Worm (Caenorhabditis elegans): ENCODE results near the gene tig-3.
A peak's percentile ranks its signal among the peaks of the same experiment; 100 is the strongest.

Gene tig-3

DNA sequence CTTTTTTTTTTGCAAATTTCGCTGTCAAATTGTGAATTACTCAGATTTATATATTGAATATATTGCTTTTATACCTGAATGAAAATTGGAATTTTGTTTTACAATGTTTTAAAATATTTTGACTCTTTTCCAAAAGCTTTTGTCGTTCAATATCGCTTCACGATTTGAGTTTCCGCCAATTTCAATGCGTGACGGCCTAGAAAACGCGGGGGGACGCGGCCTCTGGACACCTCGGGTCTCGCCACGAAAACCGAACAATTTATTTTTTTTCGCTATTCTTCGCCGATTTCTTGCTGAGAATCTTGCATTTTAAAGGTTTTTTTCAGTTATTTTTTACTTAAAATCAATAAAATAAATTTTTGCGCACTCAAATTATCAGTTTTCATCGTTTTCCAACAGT, 18.9 kb downstream of the tig-3 start, which contains the start of gene Y46E12BL.2 (continued):
- TF ChIP-seq ceh-82 (tag; optimal IDR thresholded peaks at IDR 0.05) (no peak), ceh-28 (tag; optimal IDR thresholded peaks at IDR 0.05) (peak; percentile 34), R02D3.7 (tag; optimal IDR thresholded peaks at IDR 0.05) (peak; percentile 51), zag-1 (tag; optimal IDR thresholded peaks at IDR 0.05) (no peak), lin-39 (tag; optimal IDR thresholded peaks at IDR 0.05) (peak; percentile 86), skn-1 (tag; optimal IDR thresholded peaks at IDR 0.05) (no peak), fos-1 (tag; optimal IDR thresholded peaks at IDR 0.05) (no peak), ZK546.5 (tag; optimal IDR thresholded peaks at IDR 0.05) (no peak), elt-2 (tag; optimal IDR thresholded peaks at IDR 0.05) (peak; percentile 28), ztf-4 (tag; optimal IDR thresholded peaks at IDR 0.05) (no peak), nhr-77 (tag; optimal IDR thresholded peaks at IDR 0.05) (no peak), snpc-4 (tag; optimal IDR thresholded peaks at IDR 0.05) (peak; percentile 67)

DNA sequence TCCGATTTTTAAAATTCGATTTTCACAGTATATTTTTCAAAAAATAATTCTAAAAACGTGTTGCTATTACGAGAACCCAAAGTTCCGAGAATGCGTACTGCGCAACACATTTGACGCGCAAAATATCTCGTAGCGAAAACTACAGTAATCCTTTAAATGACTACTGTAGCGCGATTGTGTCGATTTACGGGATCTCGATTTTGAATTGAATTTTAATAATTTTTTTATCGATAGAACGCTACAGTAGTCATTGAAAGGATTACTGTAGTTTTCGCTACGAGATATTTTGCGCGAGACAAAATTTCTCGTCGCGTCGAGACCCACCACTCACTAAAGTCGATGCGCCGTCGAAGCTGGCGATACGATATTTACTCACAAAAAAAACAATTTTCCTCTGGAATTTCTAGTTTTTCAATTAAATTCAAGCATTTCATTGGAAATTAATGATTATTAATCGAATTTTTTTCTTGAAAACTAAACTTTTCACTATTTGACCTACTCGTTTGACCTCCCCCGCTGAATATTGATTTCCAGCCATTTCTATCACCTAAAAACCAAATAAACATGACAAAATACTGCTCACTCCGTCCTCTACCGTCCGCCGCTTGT, 21.7 kb downstream of the tig-3 start, which contains the start of gene spsb-2:
Gene spsb-2, plus strand, starts transcription at position 559 of the 609 bp plus-strand sequence.
- TF ChIP-seq elt-3 (tag; optimal IDR thresholded peaks at IDR 0.05) (no peak), lin-15B (tag; optimal IDR thresholded peaks at IDR 0.05) (no peak), ztf-11 (tag; optimal IDR thresholded peaks at IDR 0.05) (no peak), jun-1 (tag; optimal IDR thresholded peaks at IDR 0.05) (no peak), hmg-11 (tag; optimal IDR thresholded peaks at IDR 0.05) (no peak), nhr-28 (tag; optimal IDR thresholded peaks at IDR 0.05) (no peak), nhr-67 (tag; optimal IDR thresholded peaks at IDR 0.05) (no peak), snpc-4 (tag; optimal IDR thresholded peaks at IDR 0.05) (no peak), pha-4 (tag; optimal IDR thresholded peaks at IDR 0.05) (no peak), lin-39 (tag; optimal IDR thresholded peaks at IDR 0.05) (no peak), daf-12 (tag; optimal IDR thresholded peaks at IDR 0.05) (no peak), R02D3.7 (tag; optimal IDR thresholded peaks at IDR 0.05) (no peak), mml-1 (tag; optimal IDR thresholded peaks at IDR 0.05) (no peak), nhr-12 (tag; optimal IDR thresholded peaks at IDR 0.05) (no peak), skn-1 (tag; optimal IDR thresholded peaks at IDR 0.05) (no peak)

DNA sequence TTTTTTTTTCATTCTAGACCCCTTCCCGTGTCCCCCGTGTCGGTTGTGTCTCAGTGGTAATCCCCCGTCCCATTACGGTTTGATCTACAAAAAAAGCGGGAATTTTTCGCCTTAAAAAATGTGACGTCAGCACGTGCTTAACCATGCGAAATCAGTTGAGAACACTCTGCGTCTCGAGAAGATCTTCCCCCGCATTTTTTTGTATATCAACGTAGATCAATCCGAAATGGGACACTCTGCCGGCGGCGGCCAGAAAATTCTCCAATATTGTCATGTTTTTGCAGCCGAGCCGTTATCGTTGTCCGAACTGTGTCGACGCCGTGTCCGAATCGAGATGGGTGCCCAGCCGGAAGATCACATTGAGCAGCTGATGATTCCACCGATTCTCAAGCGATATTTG, 23.6 kb downstream of the tig-3 start:
- TF ChIP-seq nhr-67 (tag; optimal IDR thresholded peaks at IDR 0.05) (no peak), unc-62 (GFP tag; optimal IDR thresholded peaks at IDR 0.05) (no peak), daf-12 (tag; optimal IDR thresholded peaks at IDR 0.05) (no peak), R02D3.7 (tag; optimal IDR thresholded peaks at IDR 0.05) (no peak), pha-4 (tag; optimal IDR thresholded peaks at IDR 0.05) (no peak), lin-15B (tag; optimal IDR thresholded peaks at IDR 0.05) (no peak), skn-1 (tag; optimal IDR thresholded peaks at IDR 0.05) (no peak), snpc-4 (tag; optimal IDR thresholded peaks at IDR 0.05) (no peak), elt-1 (tag; optimal IDR thresholded peaks at IDR 0.05) (no peak), nhr-77 (tag; optimal IDR thresholded peaks at IDR 0.05) (no peak), ceh-16 (tag; optimal IDR thresholded peaks at IDR 0.05) (no peak), nhr-12 (tag; optimal IDR thresholded peaks at IDR 0.05) (no peak), nhr-76 (tag; optimal IDR thresholded peaks at IDR 0.05) (no peak), eor-1 (tag; optimal IDR thresholded peaks at IDR 0.05) (no peak)

DNA sequence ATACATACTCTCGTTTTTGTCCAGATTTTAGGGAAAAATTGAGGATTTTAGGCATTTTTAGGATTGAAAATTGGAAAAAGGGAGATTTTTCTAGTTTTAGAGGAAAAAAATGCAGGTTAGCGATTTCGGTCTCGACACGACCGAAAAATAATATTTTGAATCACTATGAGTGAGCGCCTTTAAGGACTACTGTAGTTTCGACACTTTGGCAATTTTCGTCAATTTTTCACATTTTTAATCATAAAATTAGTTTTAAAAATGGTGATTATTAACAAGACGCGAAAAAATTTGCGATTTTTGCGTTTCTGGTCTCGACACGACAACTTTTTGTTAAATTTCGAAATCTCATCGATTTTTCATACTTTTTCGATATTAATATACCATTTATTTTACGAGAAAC, 24.8 kb downstream of the tig-3 start:
- TF ChIP-seq ztf-11 (tag; optimal IDR thresholded peaks at IDR 0.05), result no peak
- TF ChIP-seq eor-1 (tag; optimal IDR thresholded peaks at IDR 0.05), result no peak
- no peak for TF ChIP-seq snpc-4 (tag; optimal IDR thresholded peaks at IDR 0.05)
- no peak for TF ChIP-seq nhr-237 (tag; optimal IDR thresholded peaks at IDR 0.05)
- TF ChIP-seq sea-2 (GFP tag; optimal IDR thresholded peaks at IDR 0.05), result no peak
- TF ChIP-seq mml-1 (tag; optimal IDR thresholded peaks at IDR 0.05), result no peak
- TF ChIP-seq lin-39 (tag; optimal IDR thresholded peaks at IDR 0.05), result no peak
- TF ChIP-seq nhr-25 (tag; optimal IDR thresholded peaks at IDR 0.05), result no peak
- TF ChIP-seq jun-1 (tag; optimal IDR thresholded peaks at IDR 0.05), result no peak
- no peak for TF ChIP-seq mdl-1 (tag; optimal IDR thresholded peaks at IDR 0.05)
- TF ChIP-seq lsy-12 (tag; optimal IDR thresholded peaks at IDR 0.05), result no peak
- no peak for TF ChIP-seq zag-1 (tag; optimal IDR thresholded peaks at IDR 0.05)

DNA sequence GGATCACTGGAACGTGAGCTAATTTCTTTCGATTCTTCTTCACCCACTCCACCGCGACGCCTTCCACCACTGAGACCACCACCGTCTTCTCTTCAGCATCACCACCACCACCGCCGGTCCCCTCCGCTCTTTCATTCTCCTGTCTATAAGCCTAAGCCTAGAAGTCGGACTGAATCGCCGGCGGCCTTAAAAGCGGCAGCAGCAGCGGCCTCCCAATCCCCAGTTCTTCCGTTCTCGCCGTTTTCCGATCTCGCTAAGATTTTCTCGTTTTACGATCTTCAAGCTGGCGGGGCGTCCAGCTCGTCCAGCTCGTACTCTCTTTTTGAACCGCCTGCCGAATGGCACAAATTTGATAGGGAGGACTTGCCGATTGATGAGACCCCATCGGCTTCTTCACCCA, 25.4 kb downstream of the tig-3 start:
- TF ChIP-seq snpc-4 (tag; optimal IDR thresholded peaks at IDR 0.05) (no peak), fkh-2 (tag; optimal IDR thresholded peaks at IDR 0.05) (no peak), tbx-2 (tag; optimal IDR thresholded peaks at IDR 0.05) (no peak), zag-1 (tag; optimal IDR thresholded peaks at IDR 0.05) (no peak), ZK546.5 (tag; optimal IDR thresholded peaks at IDR 0.05) (no peak), mml-1 (tag; optimal IDR thresholded peaks at IDR 0.05) (no peak)
